Worm (Caenorhabditis elegans): ENCODE results near the gene ZK899.2.

The ZK899.2 gene

ce11 chrX:9431002-9431482, 20.8 kb downstream of the ZK899.2 start, which contains the start of gene B0272.3 (continued):
- TF ChIP-seq aly-2 (tag; optimal IDR thresholded peaks at IDR 0.05): no peak
- peak; percentile 81 for TF ChIP-seq elt-2 (tag; optimal IDR thresholded peaks at IDR 0.05)
- no peak for TF ChIP-seq fkh-8 (tag; optimal IDR thresholded peaks at IDR 0.05)
- TF ChIP-seq dsc-1 (tag; optimal IDR thresholded peaks at IDR 0.05): no peak
- no peak for TF ChIP-seq lin-13 (GFP tag; optimal IDR thresholded peaks at IDR 0.05)
- no peak for TF ChIP-seq zag-1 (tag; optimal IDR thresholded peaks at IDR 0.05)
- no peak for TF ChIP-seq unc-98 (GFP tag; IDR thresholded peaks at IDR 0.05)
- no peak for TF ChIP-seq ama-1 (optimal IDR thresholded peaks at IDR 0.05)
- peak; percentile 57 for TF ChIP-seq rnt-1 (tag; optimal IDR thresholded peaks at IDR 0.05)
- no peak for TF ChIP-seq fkh-4 (tag; optimal IDR thresholded peaks at IDR 0.05; ENCODE audit: borderline replicate concordance)
- no peak for TF ChIP-seq nhr-76 (tag; optimal IDR thresholded peaks at IDR 0.05)
- TF ChIP-seq C04F5.9 (tag; optimal IDR thresholded peaks at IDR 0.05): no peak
- peak; percentile 85 for TF ChIP-seq nhr-85 (tag)
- TF ChIP-seq egl-27 (tag; optimal IDR thresholded peaks at IDR 0.05): no peak
- TF ChIP-seq unc-130 (tag; optimal IDR thresholded peaks at IDR 0.05): no peak
- no peak for TF ChIP-seq fos-1 (tag; optimal IDR thresholded peaks at IDR 0.05)
- TF ChIP-seq pag-3 (tag; optimal IDR thresholded peaks at IDR 0.05; ENCODE audit: borderline replicate concordance, insufficient read depth): no peak
- no peak for TF ChIP-seq grh-1 (GFP tag; IDR thresholded peaks at IDR 0.05)
- TF ChIP-seq Y116A8C.19 (tag; optimal IDR thresholded peaks at IDR 0.05; ENCODE audit: borderline replicate concordance): no peak
- TF ChIP-seq C34B4.2 (tag; optimal IDR thresholded peaks at IDR 0.05): no peak
- peak; percentile 38 for TF ChIP-seq swsn-7 (tag; optimal IDR thresholded peaks at IDR 0.05)
- TF ChIP-seq egl-13 (tag; optimal IDR thresholded peaks at IDR 0.05): no peak
- TF ChIP-seq skn-1 (tag; optimal IDR thresholded peaks at IDR 0.05): peak; percentile 25
- no peak for TF ChIP-seq ztf-11 (tag; optimal IDR thresholded peaks at IDR 0.05)
- TF ChIP-seq ceh-82 (tag; optimal IDR thresholded peaks at IDR 0.05): peak in 1 of 3 experiments; percentile 29
- no peak for TF ChIP-seq fkh-10 (GFP tag; optimal IDR thresholded peaks at IDR 0.05)
- no peak for TF ChIP-seq sup-37 (GFP tag; optimal IDR thresholded peaks at IDR 0.05)
- no peak for TF ChIP-seq lin-39 (tag; optimal IDR thresholded peaks at IDR 0.05)
- no peak for TF ChIP-seq isw-1 (GFP tag; IDR thresholded peaks at IDR 0.05)
- no peak for TF ChIP-seq pax-3 (tag; optimal IDR thresholded peaks at IDR 0.05)
- peak in 1 of 2 experiments; percentile 59 for TF ChIP-seq mdl-1 (tag; optimal IDR thresholded peaks at IDR 0.05)
- peak; percentile 56 for TF ChIP-seq nhr-77 (tag; optimal IDR thresholded peaks at IDR 0.05)
- TF ChIP-seq nhr-28 (tag; optimal IDR thresholded peaks at IDR 0.05): no peak
- no peak for TF ChIP-seq hpl-2 (GFP tag; optimal IDR thresholded peaks at IDR 0.05)
- TF ChIP-seq sptf-1 (tag; optimal IDR thresholded peaks at IDR 0.05): no peak

ce11 chrX:9428059-9428458, 23.7 kb downstream of the ZK899.2 start, which contains the start of gene B0272.4:
Gene B0272.4 (plus strand): TSS chrX:9428431.
- peak; percentile 7 for TF ChIP-seq lin-14 (GFP tag; optimal IDR thresholded peaks at IDR 0.05)
- peak; percentile 89 for TF ChIP-seq elt-2 (tag; optimal IDR thresholded peaks at IDR 0.05)
- peak; percentile 8 for TF ChIP-seq nhr-71 (tag; optimal IDR thresholded peaks at IDR 0.05)
- peak in 1 of 2 experiments; percentile 29 for TF ChIP-seq lin-35 (GFP tag; optimal IDR thresholded peaks at IDR 0.05)
- peak; percentile 58 for TF ChIP-seq nhr-20 (tag; optimal IDR thresholded peaks at IDR 0.05)
- TF ChIP-seq ceh-90 (tag; optimal IDR thresholded peaks at IDR 0.05): no peak

- TF ChIP-seq dpl-1 (GFP tag; optimal IDR thresholded peaks at IDR 0.05) (no peak), efl-1 (optimal IDR thresholded peaks at IDR 0.05) (no peak), efl-1 (GFP tag; optimal IDR thresholded peaks at IDR 0.05 in 1 of 2) (peak in 1 of 2 experiments; percentile 90)
These were observed 33.8 kb downstream of the ZK899.2 start for ce11 chrX:9417948-9418347.

Data from whole organism, L1 larva.